Worm (Caenorhabditis elegans) whole organism, L4 larva: ENCODE data around the gene srlf-36.
A peak's percentile ranks its signal among the peaks of the same experiment; 100 is the strongest.

Experiments used
- D1046.2 ChIP-seq: fragments of 200-800 bp; sonication (Bioruptor generic); IDR thresholded peaks from 2 replicates; pipeline ENCODE4 v1.3.6; 2022; ENCODE audit warnings: missing genetic modification characterization, missing compliant biosample characterization
- F10B5.3 ChIP-seq: sonication (generic microtip); optimal IDR thresholded peaks from 2 replicates; lab custom pipeline; 2016; ENCODE audit warnings: mild to moderate bottlenecking, missing genetic modification characterization, missing compliant biosample characterization
- F37D6.2 ChIP-seq: sonication (generic microtip); optimal IDR thresholded peaks from 2 replicates; lab custom pipeline; 2016; ENCODE audit warnings: mild to moderate bottlenecking, missing genetic modification characterization, missing compliant biosample characterization
- T20F7.1 ChIP-seq: fragments of 200-800 bp; sonication (Bioruptor generic); optimal IDR thresholded peaks from 2 replicates; lab custom pipeline; 2018; ENCODE audit warnings: mild to moderate bottlenecking, missing genetic modification characterization, missing compliant biosample characterization
- Y105C5A.15 ChIP-seq: fragments of 200-800 bp; sonication (Bioruptor generic); IDR thresholded peaks from 2 replicates; pipeline ENCODE4 v1.3.6; 2022; ENCODE audit warnings: missing genetic modification characterization, missing compliant biosample characterization
- Y5F2A.4 ChIP-seq: fragments of 200-800 bp; sonication (Bioruptor generic); optimal IDR thresholded peaks from 2 replicates; lab custom pipeline; 2018; ENCODE audit warnings: mild to moderate bottlenecking, missing genetic modification characterization, missing compliant biosample characterization
- aha-1 ChIP-seq: fragments of 150-350 bp; peaks from one replicate; lab custom pipeline; 2014; ENCODE audit warnings: missing biosample characterization, missing genetic modification characterization
- aly-2 ChIP-seq: sonication (generic microtip); optimal IDR thresholded peaks from 2 replicates; lab custom pipeline; 2018; ENCODE audit warnings: missing biosample characterization, missing genetic modification characterization
- ceh-20 ChIP-seq: fragments of 200-800 bp; sonication (Bioruptor generic); IDR thresholded peaks from 2 replicates; pipeline ENCODE4 v1.3.6; 2022; ENCODE audit warnings: missing genetic modification reagents, missing genetic modification characterization, missing compliant biosample characterization
- ceh-32 ChIP-seq: sonication (generic microtip); optimal IDR thresholded peaks from 2 replicates; lab custom pipeline; 2016; ENCODE audit warnings: mild to moderate bottlenecking, missing genetic modification characterization, missing compliant biosample characterization; ENCODE audit not compliant: poor library complexity
- ceh-44 ChIP-seq: fragments of 200-800 bp; sonication (Bioruptor generic); IDR thresholded peaks from 2 replicates; pipeline ENCODE4 v1.3.6; 2022; ENCODE audit warnings: missing genetic modification reagents, missing genetic modification characterization, missing compliant biosample characterization
- cey-2 ChIP-seq: sonication (generic microtip); optimal IDR thresholded peaks from 3 replicates; lab custom pipeline; 2017; ENCODE audit warnings: missing genetic modification characterization, mild to moderate bottlenecking, missing compliant biosample characterization, antibody characterized with exemption, borderline replicate concordance; ENCODE audit not compliant: insufficient read depth
- daf-16 ChIP-seq, 3 experiments: sonication (generic microtip); optimal IDR thresholded peaks; 2 replicates each; lab custom pipeline; 2016 to 2017; ENCODE audit warnings: missing genetic modification characterization in 3 of 3, missing genetic modification reagents in 3 of 3, mild to moderate bottlenecking in 2 of 3, missing compliant biosample characterization in 2 of 3, missing biosample characterization in 1 of 3, moderate library complexity in 1 of 3
- daf-19 ChIP-seq: fragments of 200-800 bp; sonication (Bioruptor generic); conservative IDR thresholded peaks from 2 replicates; pipeline ENCODE4 v1.3.6; 2022; ENCODE audit warnings: missing genetic modification characterization, missing compliant biosample characterization
- dpl-1 ChIP-seq: fragments of 150-350 bp; optimal IDR thresholded peaks from 2 replicates; lab custom pipeline; 2014; ENCODE audit warnings: missing biosample characterization, missing genetic modification reagents, missing genetic modification characterization
- duxl-1 ChIP-seq: sonication (generic microtip); optimal IDR thresholded peaks from 2 replicates; lab custom pipeline; 2016; ENCODE audit warnings: mild to moderate bottlenecking, missing genetic modification characterization, moderate library complexity, missing compliant biosample characterization; ENCODE audit not compliant: poor library complexity
- gei-8 ChIP-seq: fragments of 200-800 bp; sonication (Bioruptor generic); optimal IDR thresholded peaks from 2 replicates; lab custom pipeline; 2018; ENCODE audit warnings: mild to moderate bottlenecking, missing genetic modification characterization, missing compliant biosample characterization
- hlh-11 ChIP-seq: fragments of 200-800 bp; sonication (Bioruptor generic); optimal IDR thresholded peaks from 2 replicates; lab custom pipeline; 2018; ENCODE audit warnings: mild to moderate bottlenecking, missing genetic modification characterization, missing compliant biosample characterization
- jun-1 ChIP-seq: fragments of 150-350 bp; optimal IDR thresholded peaks from 2 replicates; lab custom pipeline; 2014; ENCODE audit warnings: missing biosample characterization, missing genetic modification reagents, missing genetic modification characterization
- lin-13 ChIP-seq: fragments of 150-350 bp; optimal IDR thresholded peaks from 2 replicates; lab custom pipeline; 2014; ENCODE audit warnings: missing biosample characterization, missing genetic modification reagents, missing genetic modification characterization
- lin-29 ChIP-seq: fragments of 200-800 bp; sonication (Bioruptor generic); IDR thresholded peaks from 2 replicates; pipeline ENCODE4 v1.3.6; 2022; ENCODE audit warnings: missing genetic modification reagents, missing genetic modification characterization, missing compliant biosample characterization
- lin-38 ChIP-seq: fragments of 200-800 bp; sonication (Bioruptor generic); IDR thresholded peaks from 2 replicates; pipeline ENCODE4 v1.3.6; 2022; ENCODE audit warnings: missing genetic modification reagents, missing genetic modification characterization, missing compliant biosample characterization
- lin-39 ChIP-seq: fragments of 150-350 bp; optimal IDR thresholded peaks from 2 replicates; lab custom pipeline; 2014; ENCODE audit warnings: missing biosample characterization, missing genetic modification reagents, missing genetic modification characterization
- mes-2 ChIP-seq: sonication (generic microtip); optimal IDR thresholded peaks from 2 replicates; lab custom pipeline; 2016; ENCODE audit warnings: missing genotype, mild to moderate bottlenecking, missing genetic modification characterization, missing compliant biosample characterization; ENCODE audit not compliant: poor library complexity, severe bottlenecking
- nhr-10 ChIP-seq: fragments of 150-350 bp; optimal IDR thresholded peaks from 2 replicates; lab custom pipeline; 2014; ENCODE audit warnings: missing biosample characterization, missing genetic modification characterization
- nhr-25 ChIP-seq: sonication (generic microtip); optimal IDR thresholded peaks from 2 replicates; lab custom pipeline; 2017; ENCODE audit warnings: missing genetic modification characterization, mild to moderate bottlenecking, missing compliant biosample characterization, antibody characterized with exemption, moderate library complexity, borderline replicate concordance; ENCODE audit not compliant: insufficient read depth
- nhr-41 ChIP-seq: fragments of 200-800 bp; sonication (Bioruptor generic); IDR thresholded peaks from 2 replicates; pipeline ENCODE4 v1.3.6; 2022; ENCODE audit warnings: missing genetic modification reagents, missing genetic modification characterization, missing compliant biosample characterization
- nhr-42 ChIP-seq: fragments of 200-800 bp; sonication (Bioruptor generic); IDR thresholded peaks from 2 replicates; pipeline ENCODE4 v1.3.6; 2022; ENCODE audit warnings: missing genetic modification characterization, missing compliant biosample characterization
- pha-4 ChIP-seq, 2 experiments: fragments of 150-350 bp in 1 of 2; fragments of 200-800 bp in 1 of 2; sonication (Bioruptor generic) in 1 of 2; IDR thresholded peaks in 1 of 2; optimal IDR thresholded peaks in 1 of 2; 2 replicates each; pipeline versions ENCODE4 v1.3.6 to Lab custom; 2014 to 2022; ENCODE audit warnings: missing genetic modification characterization in 2 of 2, missing genetic modification reagents in 2 of 2, missing biosample characterization in 1 of 2, missing compliant biosample characterization in 1 of 2
- php-3 ChIP-seq: fragments of 200-800 bp; sonication (Bioruptor generic); IDR thresholded peaks from 2 replicates; pipeline ENCODE4 v1.3.6; 2022; ENCODE audit warnings: missing genetic modification reagents, missing genetic modification characterization, missing compliant biosample characterization
- tag-97 ChIP-seq: fragments of 200-800 bp; sonication (Bioruptor generic); IDR thresholded peaks from 2 replicates; pipeline ENCODE4 v1.3.6; 2022; ENCODE audit warnings: missing genetic modification characterization, missing compliant biosample characterization
- tra-1 ChIP-seq: fragments of 200-800 bp; sonication (Bioruptor generic); IDR thresholded peaks from 2 replicates; pipeline ENCODE4 v1.3.6; 2022; ENCODE audit warnings: missing genetic modification reagents, missing genetic modification characterization, missing compliant biosample characterization
- unc-130 ChIP-seq: sonication (generic microtip); optimal IDR thresholded peaks from 2 replicates; lab custom pipeline; 2016; ENCODE audit warnings: missing genetic modification reagents, missing genetic modification characterization, missing compliant biosample characterization
- unc-39 ChIP-seq: sonication (generic microtip); optimal IDR thresholded peaks from 2 replicates; lab custom pipeline; 2017; ENCODE audit warnings: missing biosample characterization, missing genetic modification characterization
- unc-62 ChIP-seq, 3 experiments: fragments of 150-350 bp in 1 of 3; sonication (generic microtip); optimal IDR thresholded peaks in 2 of 3; peaks in 1 of 3; 1 replicate in 1 of 3; 2 replicates in 2 of 3; lab custom pipeline; 2014 to 2017; ENCODE audit warnings: missing biosample characterization in 3 of 3, missing genetic modification characterization in 3 of 3, missing genetic modification reagents in 3 of 3, missing genotype in 1 of 3
- zfp-2 ChIP-seq: sonication (generic microtip); optimal IDR thresholded peaks from 2 replicates; lab custom pipeline; 2016; ENCODE audit warnings: mild to moderate bottlenecking, missing genetic modification characterization, missing compliant biosample characterization
- zfp-3 ChIP-seq: fragments of 200-800 bp; sonication (Bioruptor generic); conservative IDR thresholded peaks from 2 replicates; pipeline ENCODE4 v1.3.6; 2022; ENCODE audit warnings: missing genetic modification reagents, missing genetic modification characterization, missing compliant biosample characterization
- zip-11 ChIP-seq: fragments of 200-800 bp; sonication (Bioruptor generic); IDR thresholded peaks from 2 replicates; pipeline ENCODE4 v1.3.6; 2022; ENCODE audit warnings: missing genetic modification characterization, missing compliant biosample characterization

srlf-36 gene

ce11 chrV:596923-597322 is 12.6 kb downstream of the srlf-36 start:
- TF ChIP-seq Y5F2A.4 (no peak), zip-11 (GFP tag; lab: Robert Waterston, UW) (no peak), tra-1 (GFP tag; lab: Robert Waterston, UW) (no peak), mes-2 (tag; lab: Kevin White, UChicago) (no peak), nhr-41 (GFP tag; lab: Robert Waterston, UW) (no peak), lin-29 (no peak), nhr-10 (tag; lab: Kevin White, UChicago) (no peak), T20F7.1 (no peak), duxl-1 (tag; lab: Kevin White, UChicago) (no peak), lin-38 (GFP tag; lab: Robert Waterston, UW) (no peak)

DNA sequence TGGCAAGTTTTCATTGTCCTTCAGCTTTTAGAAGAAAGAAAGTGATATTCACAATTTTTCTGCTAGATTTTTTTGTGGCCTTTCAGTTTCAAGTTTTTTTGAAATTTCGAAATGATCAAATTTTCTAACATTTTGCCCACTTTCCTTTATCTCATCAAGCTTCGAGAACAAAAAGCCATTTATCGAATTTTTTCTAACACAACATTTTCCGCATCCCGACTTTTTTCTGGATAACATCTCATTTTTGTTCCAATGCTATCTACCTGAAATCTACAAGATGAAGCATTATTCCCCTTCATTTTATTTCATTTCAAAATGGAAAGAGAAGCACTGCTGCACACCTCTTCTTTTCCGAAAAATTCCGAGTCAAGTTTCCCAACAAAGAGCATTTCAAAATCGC is 16.6 kb downstream of the srlf-36 start, which contains the start of gene ZK488.5:
Gene ZK488.5 (plus strand): TSS at position 301 of the 400 bp plus-strand sequence.
- TF ChIP-seq ceh-44, result no peak
- no peak for TF ChIP-seq daf-16 (GFP tag; optimal IDR thresholded peaks at IDR 0.05; lab: Kevin White, UChicago)
- TF ChIP-seq daf-16 (tag; optimal IDR thresholded peaks at IDR 0.05; lab: Kevin White, UChicago), result no peak
- TF ChIP-seq php-3 (GFP tag; lab: Robert Waterston, UW), result no peak
- no peak for TF ChIP-seq daf-19 (GFP tag; lab: Robert Waterston, UW)
- no peak for TF ChIP-seq duxl-1 (tag; lab: Kevin White, UChicago)
- no peak for TF ChIP-seq F37D6.2

ce11 chrV:590182-590581 is 19.4 kb downstream of the srlf-36 start, which contains the start of gene ZK488.6:
ZK488.6 (plus strand) TSS chrV:590482.
- TF ChIP-seq pha-4 (GFP tag; IDR thresholded peaks at IDR 0.05; lab: Robert Waterston, UW) (no peak), pha-4 (tag; optimal IDR thresholded peaks at IDR 0.05; lab: Kevin White, UChicago) (no peak), lin-39 (tag; lab: Kevin White, UChicago) (no peak)

DNA sequence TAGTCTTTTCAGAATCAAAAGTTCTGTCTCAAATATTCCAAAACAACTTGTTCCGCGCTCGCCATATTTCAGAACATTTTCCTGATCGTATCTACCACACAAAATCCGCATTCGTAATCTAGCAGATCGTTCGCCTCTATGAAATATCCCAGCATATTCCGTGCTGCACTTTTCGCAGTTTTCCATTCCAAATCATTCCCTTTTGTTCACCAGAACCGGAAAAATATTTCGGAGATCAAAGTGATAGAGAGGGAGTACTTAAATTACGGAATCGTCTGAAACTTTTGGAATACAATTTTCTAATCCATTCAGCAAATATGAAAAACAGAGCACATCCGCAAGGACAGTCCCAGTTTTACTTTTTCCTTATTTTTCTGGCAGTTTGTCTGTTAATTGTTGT is 21.8 kb downstream of the srlf-36 start, which contains the start of gene K06H6.1:
Gene K06H6.1 (plus strand): TSS at position 301 of the 400 bp plus-strand sequence.
- no peak for TF ChIP-seq lin-38 (GFP tag; lab: Robert Waterston, UW)
- TF ChIP-seq unc-62 (GFP tag; optimal IDR thresholded peaks at IDR 0.05 in 1 of 2; lab: Kevin White, UChicago), result peak in 1 of 2 experiments; percentile 40
- TF ChIP-seq unc-62 (tag; optimal IDR thresholded peaks at IDR 0.05; lab: Kevin White, UChicago), result no peak
- TF ChIP-seq gei-8 (GFP tag; lab: Kevin White, UChicago), result no peak

- TF ChIP-seq ceh-32 (tag; lab: Kevin White, UChicago), result no peak
- no peak for TF ChIP-seq unc-39
- peak; percentile 4 for TF ChIP-seq aha-1 (tag; lab: Kevin White, UChicago)
- TF ChIP-seq lin-13 (GFP tag; lab: Kevin White, UChicago), result no peak
- TF ChIP-seq, all 104 proteins: peak for 1
These were observed 24.1 kb downstream of the srlf-36 start, which contains the start of gene K06H6.2 for ce11 chrV:585472-585871. K06H6.2 (plus strand) TSS chrV:585772.

DNA sequence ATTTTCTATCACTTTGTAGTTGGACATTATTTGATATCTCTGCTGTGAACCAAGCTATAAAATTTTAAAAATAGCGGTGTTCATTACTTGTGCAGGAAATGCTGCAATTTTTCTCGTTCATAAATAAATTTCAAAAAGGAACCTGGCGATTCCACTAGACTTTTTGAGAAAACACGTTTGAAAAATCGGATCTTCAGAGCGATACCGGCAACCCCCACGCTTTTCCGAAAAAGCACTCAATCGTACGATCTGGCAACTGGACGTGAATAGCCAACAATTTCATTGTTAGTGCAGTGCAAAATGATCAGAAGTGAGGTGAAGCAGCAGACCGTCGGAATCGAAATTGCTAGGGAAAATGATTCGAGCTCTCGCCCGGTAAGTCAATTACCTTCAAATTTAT is 28.0 kb downstream of the srlf-36 start, which contains the start of gene nstp-7:
Gene nstp-7 (plus strand): TSS at position 301 of the 400 bp plus-strand sequence.
- TF ChIP-seq lin-13 (GFP tag; lab: Kevin White, UChicago) (no peak), zip-11 (GFP tag; lab: Robert Waterston, UW) (no peak), aly-2 (tag; lab: Kevin White, UChicago) (no peak), daf-16 (GFP tag; optimal IDR thresholded peaks at IDR 0.05; lab: Kevin White, UChicago) (no peak), daf-16 (tag; optimal IDR thresholded peaks at IDR 0.05; lab: Kevin White, UChicago) (no peak), dpl-1 (GFP tag; lab: Kevin White, UChicago) (no peak), cey-2 (no peak), nhr-42 (no peak), F10B5.3 (tag; lab: Kevin White, UChicago) (no peak), zfp-3 (no peak), D1046.2 (GFP tag; lab: Robert Waterston, UW) (no peak), jun-1 (tag; lab: Kevin White, UChicago) (no peak), unc-130 (GFP tag; lab: Kevin White, UChicago) (no peak), Y105C5A.15 (GFP tag; lab: Robert Waterston, UW) (no peak), ceh-20 (GFP tag; lab: Robert Waterston, UW) (no peak), lin-38 (GFP tag; lab: Robert Waterston, UW) (no peak), ceh-32 (tag; lab: Kevin White, UChicago) (no peak), tag-97 (no peak), nhr-25 (tag; lab: Kevin White, UChicago) (no peak), hlh-11 (no peak), zfp-2 (tag; lab: Kevin White, UChicago) (no peak)
